Fruit fly (Drosophila melanogaster) whole organism, pupa: ENCODE data around the gene Agpat2.

Experiments
- CG8159 ChIP-seq: fragments of 200-800 bp; sonication (Bioruptor generic); optimal IDR thresholded peaks from 3 replicates; lab custom pipeline; 2018; ENCODE audit warnings: missing biosample characterization, mild to moderate bottlenecking, missing genetic modification characterization, moderate library complexity
- CG8301 ChIP-seq: fragments of 200-800 bp; sonication (Bioruptor generic); optimal IDR thresholded peaks from 2 replicates; lab custom pipeline; 2018; ENCODE audit warnings: missing biosample characterization, mild to moderate bottlenecking, missing genetic modification characterization
- Snoo ChIP-seq: fragments of 200-800 bp; sonication (Bioruptor generic); optimal IDR thresholded peaks from 3 replicates; lab custom pipeline; 2017; ENCODE audit warnings: missing biosample characterization, mild to moderate bottlenecking, missing genetic modification characterization, inconsistent platforms

DNA sequence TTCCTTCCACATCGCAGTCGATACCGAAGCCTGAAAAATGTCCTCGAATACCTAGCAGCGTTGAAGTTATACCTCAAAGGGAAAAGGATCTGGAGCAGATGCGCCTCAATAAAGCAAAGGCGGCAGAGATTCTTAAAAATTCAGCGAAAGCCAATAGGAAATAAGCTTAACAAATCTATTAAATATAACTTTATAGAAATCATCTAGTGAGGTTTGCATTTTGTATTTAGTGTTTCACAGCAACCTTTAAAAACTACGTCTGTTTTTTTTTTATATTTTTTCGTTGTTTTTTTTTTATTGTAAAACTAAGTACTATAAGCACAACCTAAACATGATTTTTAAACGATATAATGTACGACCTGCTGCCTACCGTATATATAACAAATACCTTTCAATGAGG is 21.6 kb downstream of the Agpat2 start, which contains the start of gene CG31897:
- TF ChIP-seq CG8301 (tag; lab: Kevin White, UChicago) (no peak), CG8159 (tag; lab: Kevin White, UChicago) (no peak), Snoo (tag; lab: Kevin White, UChicago) (no peak)
